Worm (Caenorhabditis elegans) whole organism, young adult: Measurements from ENCODE around the gene C35B1.8.

ENCODE experiments used
- F52B5.7 ChIP-seq: sonication (generic microtip); optimal IDR thresholded peaks from 2 replicates; lab custom pipeline; 2016; ENCODE audit warnings: mild to moderate bottlenecking, missing genetic modification characterization, missing compliant biosample characterization
- T07F8.4 ChIP-seq: sonication (generic microtip); optimal IDR thresholded peaks from 2 replicates; lab custom pipeline; 2016; ENCODE audit warnings: mild to moderate bottlenecking, missing genetic modification characterization, moderate library complexity, missing compliant biosample characterization
- T26A5.8 ChIP-seq: sonication (generic microtip); optimal IDR thresholded peaks from 2 replicates; lab custom pipeline; 2016; ENCODE audit warnings: missing genetic modification characterization, missing compliant biosample characterization
- Y53G8AR.9 ChIP-seq: fragments of 200-800 bp; sonication (Bioruptor generic); conservative IDR thresholded peaks from 2 replicates; pipeline ENCODE4 v1.3.6; 2022; ENCODE audit warnings: missing genetic modification reagents, missing genetic modification characterization, missing compliant biosample characterization
- ZK185.1 ChIP-seq: sonication (generic microtip); optimal IDR thresholded peaks from 2 replicates; lab custom pipeline; 2016; ENCODE audit warnings: mild to moderate bottlenecking, missing genetic modification characterization, missing compliant biosample characterization; ENCODE audit not compliant: poor library complexity, severe bottlenecking
- ama-1 ChIP-seq, 3 experiments: fragments of 150-350 bp in 1 of 3; sonication (generic microtip) in 2 of 3; optimal IDR thresholded peaks; 2 replicates each; lab custom pipeline; 2014 to 2018; ENCODE audit warnings: missing biosample characterization in 2 of 3, missing genetic modification characterization in 2 of 3, missing genetic modification reagents in 2 of 3
- aptf-2 ChIP-seq: fragments of 200-800 bp; sonication (Bioruptor generic); conservative IDR thresholded peaks from 2 replicates; pipeline ENCODE4 v1.3.6; 2022; ENCODE audit warnings: missing genetic modification reagents, missing genetic modification characterization, missing compliant biosample characterization
- atf-7 ChIP-seq: sonication (generic microtip); optimal IDR thresholded peaks from 2 replicates; lab custom pipeline; 2017; ENCODE audit warnings: mild to moderate bottlenecking, missing genetic modification characterization, missing compliant biosample characterization
- attf-6 ChIP-seq: fragments of 200-800 bp; sonication (Bioruptor generic); IDR thresholded peaks from 2 replicates; pipeline ENCODE4 v1.3.6; 2022; ENCODE audit warnings: missing genetic modification reagents, missing genetic modification characterization, missing compliant biosample characterization
- bed-1 ChIP-seq: fragments of 200-800 bp; sonication (Bioruptor generic); IDR thresholded peaks from 2 replicates; pipeline ENCODE4 v1.3.6; 2022; ENCODE audit warnings: missing genetic modification reagents, missing genetic modification characterization, missing compliant biosample characterization
- cebp-1 ChIP-seq, 2 experiments: fragments of 200-800 bp in 1 of 2; sonication (Bioruptor generic) in 1 of 2; sonication (generic microtip) in 1 of 2; IDR thresholded peaks in 1 of 2; optimal IDR thresholded peaks in 1 of 2; 2 replicates each; pipeline versions ENCODE4 v1.3.6 to Lab custom; 2017 to 2022; ENCODE audit warnings: missing compliant biosample characterization in 2 of 2, missing genetic modification characterization in 2 of 2, mild to moderate bottlenecking in 1 of 2, missing genetic modification reagents in 1 of 2, moderate library complexity in 1 of 2
- ceh-27 ChIP-seq: fragments of 200-800 bp; sonication (Bioruptor generic); optimal IDR thresholded peaks from 2 replicates; lab custom pipeline; 2018; ENCODE audit warnings: mild to moderate bottlenecking, missing genetic modification characterization, moderate library complexity, missing compliant biosample characterization
- chd-7 ChIP-seq: sonication (generic microtip); optimal IDR thresholded peaks from 2 replicates; lab custom pipeline; 2016; ENCODE audit warnings: mild to moderate bottlenecking, missing genetic modification characterization, moderate library complexity, missing compliant biosample characterization
- dpff-1 ChIP-seq: sonication (generic microtip); optimal IDR thresholded peaks from 2 replicates; lab custom pipeline; 2017; ENCODE audit warnings: mild to moderate bottlenecking, missing genetic modification characterization, missing compliant biosample characterization
- efl-1 ChIP-seq: fragments of 150-350 bp; optimal IDR thresholded peaks from 2 replicates; lab custom pipeline; 2014; ENCODE audit warnings: missing biosample characterization, missing genetic modification reagents, missing genetic modification characterization
- egl-44 ChIP-seq: fragments of 200-800 bp; sonication (Bioruptor generic); IDR thresholded peaks from 2 replicates; pipeline ENCODE4 v1.3.6; 2022; ENCODE audit warnings: missing genetic modification reagents, missing genetic modification characterization, missing compliant biosample characterization
- egrh-3 ChIP-seq: fragments of 200-800 bp; sonication (Bioruptor generic); IDR thresholded peaks from 2 replicates; pipeline ENCODE4 v1.3.6; 2022; ENCODE audit warnings: missing genetic modification reagents, missing genetic modification characterization, missing compliant biosample characterization
- gei-17 ChIP-seq: fragments of 200-800 bp; sonication (Bioruptor generic); optimal IDR thresholded peaks from 2 replicates; lab custom pipeline; 2018; ENCODE audit warnings: mild to moderate bottlenecking, missing genetic modification characterization, missing compliant biosample characterization
- hmg-1.2 ChIP-seq: fragments of 200-800 bp; sonication (Bioruptor generic); IDR thresholded peaks from 2 replicates; pipeline ENCODE4 v1.3.6; 2022; ENCODE audit warnings: missing genetic modification reagents, missing genetic modification characterization, missing compliant biosample characterization
- lin-40 ChIP-seq: sonication (generic microtip); optimal IDR thresholded peaks from 2 replicates; lab custom pipeline; 2016; ENCODE audit warnings: missing genetic modification characterization, mild to moderate bottlenecking, missing compliant biosample characterization, missing genotype, missing genetic modification reagents
- lir-1 ChIP-seq: fragments of 200-800 bp; sonication (Bioruptor generic); conservative IDR thresholded peaks from 2 replicates; pipeline ENCODE4 v1.3.6; 2022; ENCODE audit warnings: missing genetic modification reagents, missing genetic modification characterization, missing compliant biosample characterization
- lsy-27 ChIP-seq: sonication (generic microtip); optimal IDR thresholded peaks from 2 replicates; lab custom pipeline; 2017; ENCODE audit warnings: missing genetic modification characterization, mild to moderate bottlenecking, missing compliant biosample characterization, antibody characterized with exemption, missing genotype, borderline replicate concordance; ENCODE audit not compliant: insufficient read depth
- madf-6 ChIP-seq: fragments of 200-800 bp; sonication (Bioruptor generic); IDR thresholded peaks from 2 replicates; pipeline ENCODE4 v1.3.6; 2022; ENCODE audit warnings: missing genetic modification reagents, missing genetic modification characterization, missing compliant biosample characterization
- nfya-2 ChIP-seq: fragments of 200-800 bp; sonication (Bioruptor generic); IDR thresholded peaks from 2 replicates; pipeline ENCODE4 v1.3.6; 2022; ENCODE audit warnings: missing genetic modification reagents, missing genetic modification characterization, missing compliant biosample characterization
- rec-8 ChIP-seq, 2 experiments: sonication (generic microtip); optimal IDR thresholded peaks; 2 replicates each; lab custom pipeline; 2016; ENCODE audit warnings: mild to moderate bottlenecking in 2 of 2, missing genetic modification characterization in 2 of 2, missing genetic modification reagents in 2 of 2, missing genotype in 2 of 2, missing biosample characterization in 1 of 2, missing compliant biosample characterization in 1 of 2, moderate library complexity in 1 of 2
- snpc-4 ChIP-seq, 5 experiments: fragments of 150-350 bp in 1 of 5; sonication (generic microtip) in 4 of 5; optimal IDR thresholded peaks; 2 replicates each; lab custom pipeline; 2014 to 2018; ENCODE audit warnings: missing genetic modification characterization in 5 of 5, missing biosample characterization in 3 of 5, antibody characterized with exemption in 2 of 5, mild to moderate bottlenecking in 2 of 5, missing compliant biosample characterization in 2 of 5, missing genotype in 2 of 5, moderate library complexity in 2 of 5, missing genetic modification reagents in 1 of 5
- somi-1 ChIP-seq: fragments of 200-800 bp; sonication (Bioruptor generic); optimal IDR thresholded peaks from 2 replicates; lab custom pipeline; 2018; ENCODE audit warnings: mild to moderate bottlenecking, missing genetic modification characterization, missing compliant biosample characterization
- zim-3 ChIP-seq: sonication (generic microtip); optimal IDR thresholded peaks from 2 replicates; lab custom pipeline; 2017; ENCODE audit warnings: mild to moderate bottlenecking, missing genetic modification characterization, moderate library complexity, missing compliant biosample characterization

Gene C35B1.8

DNA sequence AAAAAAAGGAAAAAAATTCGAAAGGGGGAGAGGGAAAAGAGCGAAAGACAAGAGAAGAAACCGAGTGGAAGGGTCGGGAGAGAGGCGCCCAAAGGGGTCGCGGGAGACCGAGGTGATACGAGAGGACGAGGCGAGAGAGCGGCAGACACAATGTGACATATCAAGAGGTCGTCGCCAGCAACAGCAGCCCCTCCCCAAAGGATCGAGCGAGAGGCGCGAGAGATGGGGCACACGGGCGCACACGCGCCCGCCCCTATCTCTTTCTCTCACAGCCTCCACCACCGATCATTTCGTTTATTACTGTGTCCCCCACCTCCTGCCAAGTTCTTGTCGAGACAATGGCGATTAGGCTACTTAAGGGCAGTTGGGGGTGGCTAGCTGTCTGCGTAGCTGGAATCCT, 50.6 kb downstream of the C35B1.8 start (continued):
- peak; percentile 30; the same call in 1 of the 2 replicates for TF ChIP-seq lir-1 (GFP tag; lab: Robert Waterston, UW)
- no peak for TF ChIP-seq nfya-2 (GFP tag; lab: Robert Waterston, UW)
- TF ChIP-seq ceh-27 (GFP tag; lab: Kevin White, UChicago), result peak; percentile 56
- TF ChIP-seq ZK185.1, result no peak
- 0 out of 2 replicates have a peak, but pooled peaks have one; percentile 28 for TF ChIP-seq madf-6
- peak; percentile 32; the same call in 1 of the 2 replicates for TF ChIP-seq hmg-1.2 (GFP tag; lab: Robert Waterston, UW)
- peak; percentile 97 for TF ChIP-seq egrh-3
- no peak for TF ChIP-seq ama-1 (optimal IDR thresholded peaks at IDR 0.05; lab: Kevin White, UChicago)
- TF ChIP-seq ama-1 (GFP tag; optimal IDR thresholded peaks at IDR 0.05; lab: Kevin White, UChicago), result no peak
- peak; percentile 51 for TF ChIP-seq atf-7 (tag; lab: Kevin White, UChicago)
- TF ChIP-seq gei-17, result peak; percentile 16
- TF ChIP-seq somi-1, result peak; percentile 14
- peak; percentile 33; the same call in 1 of the 2 replicates for TF ChIP-seq cebp-1 (GFP tag; IDR thresholded peaks at IDR 0.05; lab: Robert Waterston, UW)
- peak; percentile 77 for TF ChIP-seq cebp-1 (tag; optimal IDR thresholded peaks at IDR 0.05; lab: Kevin White, UChicago)
- no peak for TF ChIP-seq attf-6
- TF ChIP-seq lsy-27, result no peak
- no peak for TF ChIP-seq bed-1 (GFP tag; lab: Robert Waterston, UW)
- no peak for TF ChIP-seq rec-8 (tag; optimal IDR thresholded peaks at IDR 0.05; lab: Kevin White, UChicago)
- 0 out of 2 replicates have a peak, but pooled peaks have one; percentile 48 for TF ChIP-seq Y53G8AR.9 (GFP tag; lab: Robert Waterston, UW)
- TF ChIP-seq chd-7 (tag; lab: Kevin White, UChicago), result peak; percentile 68
- TF ChIP-seq F52B5.7 (tag; lab: Kevin White, UChicago), result peak; percentile 15
- no peak for TF ChIP-seq T26A5.8 (tag; lab: Kevin White, UChicago)
- TF ChIP-seq aptf-2 (GFP tag; lab: Robert Waterston, UW), result no peak
- no peak for TF ChIP-seq zim-3 (tag; lab: Kevin White, UChicago)
- TF ChIP-seq lin-40 (tag; lab: Kevin White, UChicago), result peak; percentile 68
- peak; percentile 23 for TF ChIP-seq dpff-1 (tag; lab: Kevin White, UChicago)
- TF ChIP-seq snpc-4 (GFP tag; optimal IDR thresholded peaks at IDR 0.05; lab: Kevin White, UChicago), result no peak
- peak in 3 of 4 experiments; percentile 48 to 66 (median 57) for TF ChIP-seq snpc-4 (tag; optimal IDR thresholded peaks at IDR 0.05; lab: Kevin White, UChicago)
- TF ChIP-seq T07F8.4 (tag; lab: Kevin White, UChicago), result no peak
- TF ChIP-seq egl-44 (GFP tag; lab: Robert Waterston, UW), result peak; percentile 91
- TF ChIP-seq efl-1 (GFP tag; lab: Kevin White, UChicago), result no peak
